Worm (Caenorhabditis elegans) whole organism, late embryonic: Measurements from ENCODE around the gene ceh-91.

Experiments used
- C08G9.2 ChIP-seq: sonication (generic microtip); optimal IDR thresholded peaks from 2 replicates; lab custom pipeline; 2016; ENCODE audit warnings: mild to moderate bottlenecking, missing genetic modification characterization, moderate library complexity, missing compliant biosample characterization
- K02D7.2 ChIP-seq: sonication (generic microtip); optimal IDR thresholded peaks from 2 replicates; lab custom pipeline; 2017; ENCODE audit warnings: mild to moderate bottlenecking, missing genetic modification characterization, missing compliant biosample characterization
- K09A11.1 ChIP-seq: sonication (generic microtip); optimal IDR thresholded peaks from 2 replicates; lab custom pipeline; 2017; ENCODE audit warnings: antibody characterized with exemption, mild to moderate bottlenecking, missing genetic modification characterization, missing compliant biosample characterization; ENCODE audit not compliant: insufficient read depth
- T23F11.4 ChIP-seq: fragments of 200-800 bp; sonication (Bioruptor generic); optimal IDR thresholded peaks from 2 replicates; lab custom pipeline; 2018; ENCODE audit warnings: mild to moderate bottlenecking, missing genetic modification characterization, missing compliant biosample characterization
- ahr-1 ChIP-seq: sonication (generic microtip); optimal IDR thresholded peaks from 2 replicates; lab custom pipeline; 2016; ENCODE audit warnings: missing genetic modification characterization, missing compliant biosample characterization
- ama-1 ChIP-seq: fragments of 150-350 bp; optimal IDR thresholded peaks from 2 replicates; lab custom pipeline; 2014
- ceh-14 ChIP-seq: sonication (generic microtip); optimal IDR thresholded peaks from 2 replicates; lab custom pipeline; 2016; ENCODE audit warnings: missing genotype, missing genetic modification characterization, missing compliant biosample characterization
- ceh-18 ChIP-seq: sonication (generic microtip); optimal IDR thresholded peaks from 2 replicates; lab custom pipeline; 2016; ENCODE audit warnings: missing genetic modification characterization, missing compliant biosample characterization
- ceh-19 ChIP-seq: fragments of 200-800 bp; sonication (Bioruptor generic); optimal IDR thresholded peaks from 2 replicates; lab custom pipeline; 2018; ENCODE audit warnings: mild to moderate bottlenecking, missing genetic modification characterization, missing compliant biosample characterization
- ceh-22 ChIP-seq: sonication (generic microtip); optimal IDR thresholded peaks from 2 replicates; lab custom pipeline; 2017; ENCODE audit warnings: missing biosample characterization, missing genetic modification characterization
- ceh-30 ChIP-seq: fragments of 150-350 bp; optimal IDR thresholded peaks from 2 replicates; lab custom pipeline; 2014; ENCODE audit warnings: missing biosample characterization, missing genetic modification characterization
- ceh-45 ChIP-seq: fragments of 200-800 bp; sonication (Bioruptor generic); IDR thresholded peaks from 2 replicates; pipeline ENCODE4 v1.3.6; 2022; ENCODE audit warnings: missing genetic modification reagents, missing genetic modification characterization, missing compliant biosample characterization
- ceh-48 ChIP-seq: sonication (generic microtip); optimal IDR thresholded peaks from 2 replicates; lab custom pipeline; 2016; ENCODE audit warnings: missing genetic modification characterization, inconsistent platforms, missing compliant biosample characterization
- ceh-6 ChIP-seq: fragments of 200-800 bp; sonication (Bioruptor generic); optimal IDR thresholded peaks from 2 replicates; lab custom pipeline; 2018; ENCODE audit warnings: mild to moderate bottlenecking, missing genetic modification characterization, missing compliant biosample characterization
- dmd-4 ChIP-seq: sonication (generic microtip); optimal IDR thresholded peaks from 2 replicates; lab custom pipeline; 2016; ENCODE audit warnings: borderline replicate concordance, missing genetic modification characterization, missing compliant biosample characterization
- dve-1 ChIP-seq: sonication (generic microtip); optimal IDR thresholded peaks from 2 replicates; lab custom pipeline; 2017; ENCODE audit warnings: antibody characterized with exemption, mild to moderate bottlenecking, missing genetic modification characterization, missing compliant biosample characterization
- elt-2 ChIP-seq: sonication (generic microtip); optimal IDR thresholded peaks from 2 replicates; lab custom pipeline; 2016; ENCODE audit warnings: missing genetic modification reagents, missing genetic modification characterization, missing compliant biosample characterization
- elt-4 ChIP-seq: sonication (generic microtip); optimal IDR thresholded peaks from 2 replicates; lab custom pipeline; 2016; ENCODE audit warnings: missing genetic modification characterization, missing compliant biosample characterization
- ets-4 ChIP-seq: sonication (generic microtip); optimal IDR thresholded peaks from 2 replicates; lab custom pipeline; 2016; ENCODE audit warnings: missing genetic modification characterization, missing compliant biosample characterization
- hlh-8 ChIP-seq: sonication (generic microtip); optimal IDR thresholded peaks from 2 replicates; lab custom pipeline; 2016; ENCODE audit warnings: missing genotype, missing genetic modification characterization, missing compliant biosample characterization
- madf-2 ChIP-seq: sonication (generic microtip); optimal IDR thresholded peaks from 2 replicates; lab custom pipeline; 2017; ENCODE audit warnings: missing genetic modification characterization, missing compliant biosample characterization
- mec-3 ChIP-seq: sonication (generic microtip); optimal IDR thresholded peaks from 2 replicates; lab custom pipeline; 2016; ENCODE audit warnings: borderline replicate concordance, missing genetic modification characterization, missing compliant biosample characterization
- nfya-1 ChIP-seq: sonication (generic microtip); optimal IDR thresholded peaks from 2 replicates; lab custom pipeline; 2017; ENCODE audit warnings: missing genetic modification characterization, mild to moderate bottlenecking, missing compliant biosample characterization, antibody characterized with exemption, moderate library complexity
- nhr-232 ChIP-seq: sonication (generic microtip); optimal IDR thresholded peaks from 2 replicates; lab custom pipeline; 2016; ENCODE audit warnings: missing genetic modification characterization, missing compliant biosample characterization
- npax-4 ChIP-seq: sonication (generic microtip); optimal IDR thresholded peaks from 2 replicates; lab custom pipeline; 2016; ENCODE audit warnings: missing genetic modification characterization, missing compliant biosample characterization
- pag-3 ChIP-seq: sonication (generic microtip); optimal IDR thresholded peaks from 2 replicates; lab custom pipeline; 2016; ENCODE audit warnings: missing compliant biosample characterization, missing genetic modification characterization, borderline replicate concordance
- pax-1 ChIP-seq: fragments of 150-350 bp; optimal IDR thresholded peaks from 2 replicates; lab custom pipeline; 2014; ENCODE audit warnings: missing biosample characterization, missing genetic modification characterization
- pha-4 ChIP-seq: fragments of 150-350 bp; optimal IDR thresholded peaks from 2 replicates; lab custom pipeline; 2018; ENCODE audit warnings: missing biosample characterization, missing genetic modification reagents, missing genetic modification characterization
- rnt-1 ChIP-seq: sonication (generic microtip); optimal IDR thresholded peaks from 2 replicates; lab custom pipeline; 2016; ENCODE audit warnings: missing genetic modification characterization, missing compliant biosample characterization
- sox-4 ChIP-seq: sonication (generic microtip); optimal IDR thresholded peaks from 2 replicates; lab custom pipeline; 2017; ENCODE audit warnings: mild to moderate bottlenecking, missing genetic modification characterization, inconsistent platforms, missing compliant biosample characterization
- unc-42 ChIP-seq: sonication (generic microtip); optimal IDR thresholded peaks from 2 replicates; lab custom pipeline; 2016; ENCODE audit warnings: missing genotype, missing genetic modification characterization, missing compliant biosample characterization
- unc-86 ChIP-seq: sonication (generic microtip); optimal IDR thresholded peaks from 2 replicates; lab custom pipeline; 2016; ENCODE audit warnings: missing genetic modification characterization, missing compliant biosample characterization

The ceh-91 gene

DNA sequence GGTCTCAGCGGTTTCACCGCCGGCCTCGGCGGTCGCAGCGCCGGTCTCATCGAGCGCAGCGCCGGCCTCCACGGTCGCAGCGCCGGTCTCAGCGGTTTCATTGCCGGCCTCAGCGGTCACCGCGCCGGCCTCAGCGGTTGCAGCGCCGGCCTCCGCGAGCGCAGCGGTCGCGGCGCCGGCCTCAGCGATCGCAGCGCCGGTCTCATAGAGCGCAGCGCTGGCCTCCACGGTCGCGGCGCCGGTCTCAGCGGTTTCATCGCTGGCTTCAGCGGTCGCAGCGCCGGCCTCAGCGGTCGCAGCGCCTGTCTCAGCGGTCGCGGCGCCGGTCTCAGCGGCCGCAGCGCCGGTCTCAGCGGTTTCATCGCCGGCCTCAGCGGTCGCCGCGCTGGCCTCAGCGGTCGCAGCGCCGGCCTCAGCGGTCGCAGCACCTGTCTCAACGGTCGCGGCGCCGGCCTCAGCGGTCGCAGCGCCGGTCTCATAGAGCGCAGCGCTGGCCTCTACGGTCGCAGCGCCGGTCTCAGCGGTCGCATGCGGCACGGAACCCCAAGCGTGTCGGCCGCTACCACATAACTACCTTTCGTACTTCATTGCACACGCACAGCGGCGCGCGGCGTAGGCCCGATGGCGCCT lies 4.8 kb upstream of the ceh-91 start:
- TF ChIP-seq elt-4 (tag; lab: Kevin White, UChicago) (peak; percentile 73), pag-3 (tag; lab: Kevin White, UChicago) (no peak), elt-2 (no peak), unc-42 (tag; lab: Kevin White, UChicago) (no peak), T23F11.4 (GFP tag; lab: Kevin White, UChicago) (no peak), ceh-19 (no peak)
- TF ChIP-seq, all 69 proteins: peak for 1

DNA sequence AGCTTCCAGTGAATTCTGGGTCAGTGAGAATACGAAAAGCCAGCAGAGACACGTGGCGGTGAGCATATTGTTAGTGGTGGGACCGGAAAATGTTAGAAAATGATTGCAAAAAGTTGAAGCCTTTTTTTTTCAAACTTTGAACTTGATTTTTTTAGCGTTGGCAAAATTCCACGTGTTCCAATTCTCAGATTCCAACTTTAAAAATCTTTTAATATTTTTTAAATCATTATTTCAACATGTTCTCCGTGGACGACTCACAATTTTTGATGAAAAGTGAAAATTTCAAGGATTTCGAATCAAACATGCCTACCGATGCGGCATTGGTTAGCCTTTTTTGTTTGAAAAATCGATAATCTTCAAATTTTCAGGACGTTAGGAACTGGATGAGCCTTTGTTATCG lies 4.2 kb upstream of the ceh-91 start, which contains the start of the genes Y66A7A.9 and Y66A7A.4:
TSS of gene Y66A7A.9 (minus strand) at position 101 of the 400 bp plus-strand sequence.
TSS of gene Y66A7A.4 (plus strand) at position 237 of the 400 bp plus-strand sequence.
- no peak for TF ChIP-seq pha-4
- no peak for TF ChIP-seq unc-86 (tag; lab: Kevin White, UChicago)
- no peak for TF ChIP-seq pax-1 (tag; lab: Kevin White, UChicago)
- no peak for TF ChIP-seq ceh-18 (tag; lab: Kevin White, UChicago)
- no peak for TF ChIP-seq ahr-1 (tag; lab: Kevin White, UChicago)
- no peak for TF ChIP-seq nfya-1 (tag; lab: Kevin White, UChicago)
- TF ChIP-seq, all 69 proteins: peak for 0

DNA sequence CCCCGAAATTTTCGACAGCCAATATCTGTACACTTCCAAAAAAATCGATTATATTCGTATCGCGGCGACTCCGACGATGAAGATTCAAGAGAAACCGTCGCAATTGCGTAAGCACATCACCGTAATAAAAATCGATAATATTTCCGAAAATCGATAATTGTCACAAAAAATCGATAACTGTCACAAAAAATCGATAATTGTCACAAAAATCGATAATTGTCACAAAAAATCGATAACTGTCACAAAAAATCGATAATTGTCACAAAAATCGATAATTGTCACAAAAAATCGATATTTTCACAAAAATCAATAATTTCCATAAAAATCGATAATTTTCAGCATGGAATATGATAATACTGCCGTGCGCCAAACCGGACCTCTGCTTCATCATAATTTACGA lies 2.2 kb upstream of the ceh-91 start:
- peak; percentile 73 for TF ChIP-seq ceh-48
- TF ChIP-seq, all 69 proteins: peak for 1; not testable (repeated sequence) for 68

DNA sequence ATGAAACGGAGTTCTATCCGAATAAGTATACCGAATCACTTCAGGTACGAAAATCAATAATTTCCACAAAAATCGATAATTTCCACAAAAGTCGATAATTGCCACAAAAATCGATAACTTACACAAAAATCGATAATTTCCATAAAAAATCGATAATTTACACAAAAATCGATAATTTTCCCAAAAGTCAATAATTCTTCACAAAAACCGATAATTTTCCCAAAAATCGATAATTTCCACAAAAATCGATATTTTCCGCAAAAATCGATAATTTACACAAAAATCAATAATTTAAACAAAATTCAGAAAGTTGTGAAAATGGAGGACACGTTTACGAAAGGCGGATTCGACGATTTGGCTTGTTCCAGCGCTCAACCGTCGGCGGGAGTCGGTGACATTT lies 1.7 kb upstream of the ceh-91 start:
- TF ChIP-seq hlh-8 (tag; lab: Kevin White, UChicago): no peak
- TF ChIP-seq ceh-48: peak; percentile 97

DNA sequence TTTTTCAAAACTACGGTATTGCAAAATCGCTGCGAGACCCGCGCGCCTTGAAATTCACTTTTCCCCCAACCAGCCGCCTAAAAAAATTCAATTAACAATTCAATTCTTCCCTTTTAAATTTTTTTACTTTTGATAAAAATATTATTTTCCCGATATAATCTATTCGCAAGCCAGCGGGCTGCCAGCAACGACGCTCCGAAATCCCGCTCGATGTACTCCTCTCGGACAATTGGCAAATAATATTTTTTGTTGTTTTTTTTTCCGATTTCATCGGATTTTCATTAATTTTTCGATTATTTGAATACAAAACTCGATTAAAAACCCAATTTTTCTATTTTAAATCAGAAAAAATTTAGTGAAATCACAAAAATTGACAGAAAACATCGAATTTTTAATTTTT lies 744 bp upstream of the ceh-91 start:
- no peak for TF ChIP-seq mec-3
- TF ChIP-seq dve-1: no peak
- TF ChIP-seq dmd-4: no peak
- no peak for TF ChIP-seq ama-1 (lab: Kevin White, UChicago)
- TF ChIP-seq sox-4 (tag; lab: Kevin White, UChicago): no peak
- no peak for TF ChIP-seq ceh-22 (tag; lab: Kevin White, UChicago)
- no peak for TF ChIP-seq npax-4 (tag; lab: Kevin White, UChicago)
- TF ChIP-seq madf-2 (tag; lab: Kevin White, UChicago): no peak
- no peak for TF ChIP-seq nhr-232 (tag; lab: Kevin White, UChicago)
- TF ChIP-seq ceh-48: no peak
- TF ChIP-seq K09A11.1 (tag; lab: Kevin White, UChicago): no peak
- no peak for TF ChIP-seq unc-86 (tag; lab: Kevin White, UChicago)
- TF ChIP-seq ceh-18 (tag; lab: Kevin White, UChicago): no peak

DNA sequence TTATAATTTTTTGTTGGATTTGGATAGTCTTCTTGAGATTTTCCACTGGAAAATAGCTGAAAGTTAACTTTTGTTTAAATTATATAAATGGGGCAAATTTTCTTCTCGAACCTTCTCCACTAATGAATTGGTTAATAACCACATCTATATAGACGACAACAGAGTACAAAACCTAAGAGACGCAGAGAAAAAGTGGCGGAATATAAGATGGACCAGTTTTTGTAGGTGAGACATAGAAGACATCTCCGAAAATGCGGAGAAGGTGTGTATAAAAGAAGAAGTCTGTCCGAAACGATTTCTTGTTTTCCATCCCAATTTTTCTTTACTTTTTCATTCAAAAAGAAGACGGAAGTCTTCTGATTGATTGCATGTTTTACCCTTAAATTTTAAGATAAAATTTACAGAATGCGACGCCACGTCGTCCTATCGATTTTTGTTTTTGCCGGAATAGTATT lies 8.3 kb downstream of the ceh-91 start, which contains the start of gene gly-8:
TSS of gene gly-8 (plus strand) at position 405 of the 455 bp plus-strand sequence.
- TF ChIP-seq madf-2 (tag; lab: Kevin White, UChicago) (no peak), elt-2 (no peak), K02D7.2 (no peak), rnt-1 (no peak), mec-3 (no peak), ceh-6 (GFP tag; lab: Kevin White, UChicago) (no peak), ceh-30 (tag; lab: Kevin White, UChicago) (no peak), ceh-45 (GFP tag; lab: Robert Waterston, UW) (no peak), nfya-1 (tag; lab: Kevin White, UChicago) (no peak), C08G9.2 (tag; lab: Kevin White, UChicago) (no peak), ets-4 (tag; lab: Kevin White, UChicago) (no peak), ceh-14 (tag; lab: Kevin White, UChicago) (no peak), dve-1 (no peak)
